Worm (Caenorhabditis elegans) whole organism, midembryonic: ENCODE results near the gene srlf-15.

ENCODE experiments used
- T22C8.4 ChIP-seq: fragments of 200-800 bp; sonication (Bioruptor generic); IDR thresholded peaks from 2 replicates; pipeline ENCODE4 v1.3.6; 2022; ENCODE audit warnings: missing genetic modification characterization, missing compliant biosample characterization
- cog-1 ChIP-seq: sonication (generic microtip); optimal IDR thresholded peaks from 2 replicates; lab custom pipeline; 2016; ENCODE audit warnings: missing genetic modification characterization, missing compliant biosample characterization
- flt-1 ChIP-seq: fragments of 200-800 bp; sonication (Bioruptor generic); IDR thresholded peaks from 2 replicates; pipeline ENCODE4 v1.3.6; 2022; ENCODE audit warnings: missing genetic modification characterization, missing compliant biosample characterization
- klf-2 ChIP-seq: fragments of 200-800 bp; sonication (Bioruptor generic); conservative IDR thresholded peaks from 2 replicates; pipeline ENCODE4 v1.3.6; 2022; ENCODE audit warnings: missing genetic modification reagents, missing genetic modification characterization, missing compliant biosample characterization
- med-1 ChIP-seq: sonication (generic microtip); optimal IDR thresholded peaks from 2 replicates; lab custom pipeline; 2017; ENCODE audit warnings: missing genetic modification characterization, mild to moderate bottlenecking, missing compliant biosample characterization, antibody characterized with exemption, missing genetic modification reagents; ENCODE audit not compliant: insufficient read depth
- ref-1 ChIP-seq: fragments of 200-800 bp; sonication (Bioruptor generic); conservative IDR thresholded peaks from 2 replicates; pipeline ENCODE4 v1.3.6; 2022; ENCODE audit warnings: missing genetic modification reagents, missing genetic modification characterization, missing compliant biosample characterization
- tab-1 ChIP-seq: fragments of 200-800 bp; sonication (Bioruptor generic); IDR thresholded peaks from 2 replicates; pipeline ENCODE4 v1.3.6; 2022; ENCODE audit warnings: missing genetic modification characterization, missing compliant biosample characterization
- ztf-23 ChIP-seq: fragments of 200-800 bp; sonication (Bioruptor generic); IDR thresholded peaks from 2 replicates; pipeline ENCODE4 v1.3.6; 2022; ENCODE audit warnings: missing genetic modification reagents, missing genetic modification characterization, missing compliant biosample characterization
- ztf-29 ChIP-seq: fragments of 200-800 bp; sonication (Bioruptor generic); IDR thresholded peaks from 2 replicates; pipeline ENCODE4 v1.3.6; 2022; ENCODE audit warnings: missing genetic modification reagents, missing genetic modification characterization, missing compliant biosample characterization

srlf-15 gene

DNA sequence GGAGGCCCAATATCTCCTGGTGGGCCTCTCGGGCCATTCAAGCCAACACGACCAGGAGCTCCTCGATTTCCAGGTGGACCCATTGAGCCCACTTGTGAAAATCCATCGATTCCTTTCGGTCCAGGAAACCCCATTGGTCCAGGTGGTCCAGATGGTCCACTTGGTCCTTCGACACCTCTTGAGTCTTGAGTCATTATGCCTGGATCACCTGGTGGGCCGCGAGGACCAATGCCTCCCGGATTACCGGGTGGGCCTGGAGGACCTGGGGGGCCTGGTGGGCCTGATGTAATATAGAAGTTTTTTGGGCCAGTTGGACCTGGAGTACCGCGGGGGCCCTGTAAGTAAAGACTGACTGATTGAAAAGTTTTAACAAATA, 8.3 kb downstream of the srlf-15 start:
- no peak for TF ChIP-seq ref-1 (GFP tag; lab: Robert Waterston, UW)
- no peak for TF ChIP-seq ztf-29 (GFP tag; lab: Robert Waterston, UW)
- no peak for TF ChIP-seq flt-1 (GFP tag; lab: Robert Waterston, UW)
- TF ChIP-seq ztf-23 (GFP tag; lab: Robert Waterston, UW): no peak
- TF ChIP-seq T22C8.4 (GFP tag; lab: Robert Waterston, UW): no peak
- TF ChIP-seq cog-1 (tag; lab: Kevin White, UChicago): no peak
- TF ChIP-seq tab-1 (GFP tag; lab: Robert Waterston, UW): no peak
- no peak for TF ChIP-seq klf-2
- no peak for TF ChIP-seq med-1 (GFP tag; lab: Kevin White, UChicago)

DNA sequence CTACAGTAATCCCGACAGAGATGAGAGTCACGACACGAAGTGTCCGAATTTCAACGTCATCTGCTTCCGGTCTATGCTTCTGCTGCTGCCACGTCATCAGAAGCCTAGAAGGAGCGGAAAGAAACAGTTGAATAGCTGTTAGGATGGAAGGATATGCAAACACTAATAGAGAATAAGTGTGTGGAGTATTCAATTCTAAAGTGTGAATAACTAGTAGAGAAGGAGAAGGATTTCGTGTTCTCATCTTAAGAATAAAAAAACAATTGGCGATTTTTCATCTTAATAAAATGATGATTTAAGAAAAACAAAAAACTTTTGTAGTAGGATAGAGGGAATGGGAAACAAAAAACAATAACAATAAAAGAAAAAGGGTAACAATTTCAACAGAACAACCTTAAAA, 10.0 kb downstream of the srlf-15 start, which contains the start of gene col-83:
Gene col-83 (minus strand): TSS at position 101 of the 400 bp plus-strand sequence.
- TF ChIP-seq klf-2 (no peak), ztf-23 (GFP tag; lab: Robert Waterston, UW) (no peak), cog-1 (tag; lab: Kevin White, UChicago) (no peak), tab-1 (GFP tag; lab: Robert Waterston, UW) (no peak), ztf-29 (GFP tag; lab: Robert Waterston, UW) (no peak), T22C8.4 (GFP tag; lab: Robert Waterston, UW) (no peak)

DNA sequence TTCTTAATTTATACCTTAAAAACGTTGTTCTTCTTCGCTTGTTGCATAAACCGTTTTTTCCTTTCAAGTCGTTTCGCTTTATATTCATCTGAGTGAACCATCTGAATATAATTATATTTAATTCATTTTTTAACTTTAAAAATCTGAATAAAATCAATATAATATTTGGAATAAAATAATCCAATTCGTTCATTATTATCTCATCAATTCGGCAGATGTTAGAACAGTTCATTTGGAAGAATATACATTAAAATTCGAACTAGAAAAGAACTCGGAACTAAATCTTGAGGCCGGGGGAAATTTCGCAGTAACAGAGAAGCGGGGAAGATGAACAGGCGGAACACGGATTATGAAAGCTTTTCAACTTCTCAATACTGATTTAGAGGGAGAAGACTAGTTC, 13.1 kb downstream of the srlf-15 start, which contains the start of gene F33A8.4:
Gene F33A8.4 (minus strand): TSS at position 101 of the 400 bp plus-strand sequence.
- no peak for TF ChIP-seq klf-2
- TF ChIP-seq ztf-29 (GFP tag; lab: Robert Waterston, UW): no peak
- TF ChIP-seq flt-1 (GFP tag; lab: Robert Waterston, UW): no peak
- no peak for TF ChIP-seq cog-1 (tag; lab: Kevin White, UChicago)
- TF ChIP-seq med-1 (GFP tag; lab: Kevin White, UChicago): no peak
- TF ChIP-seq ref-1 (GFP tag; lab: Robert Waterston, UW): no peak
- no peak for TF ChIP-seq T22C8.4 (GFP tag; lab: Robert Waterston, UW)
- no peak for TF ChIP-seq ztf-23 (GFP tag; lab: Robert Waterston, UW)
- no peak for TF ChIP-seq tab-1 (GFP tag; lab: Robert Waterston, UW)

DNA sequence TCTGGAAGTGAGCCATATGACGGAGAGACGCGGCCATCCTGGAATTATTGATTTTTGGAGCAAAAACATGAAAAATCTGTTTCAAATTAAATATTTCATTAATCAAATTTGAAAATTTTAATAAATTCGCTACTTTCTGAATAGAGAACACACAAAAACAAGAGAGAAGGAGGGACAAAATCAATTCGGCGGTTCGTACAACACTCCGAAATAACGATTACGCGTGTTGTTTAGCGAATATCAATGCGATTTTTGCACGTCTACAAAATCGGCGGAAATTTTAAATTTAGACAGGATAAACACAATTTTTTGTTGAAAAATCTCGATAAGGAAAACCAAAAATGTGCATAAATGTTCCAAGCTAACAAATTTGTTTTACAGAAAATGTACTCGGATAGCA, 14.0 kb downstream of the srlf-15 start, which contains the start of the genes sdhd-1 and ilkp-1:
Gene sdhd-1 (minus strand): TSS at position 38 of the 400 bp plus-strand sequence.
Gene ilkp-1 (plus strand): TSS at position 380 of the 400 bp plus-strand sequence.
- no peak for TF ChIP-seq ztf-23 (GFP tag; lab: Robert Waterston, UW)
- TF ChIP-seq cog-1 (tag; lab: Kevin White, UChicago): no peak
- no peak for TF ChIP-seq klf-2

DNA sequence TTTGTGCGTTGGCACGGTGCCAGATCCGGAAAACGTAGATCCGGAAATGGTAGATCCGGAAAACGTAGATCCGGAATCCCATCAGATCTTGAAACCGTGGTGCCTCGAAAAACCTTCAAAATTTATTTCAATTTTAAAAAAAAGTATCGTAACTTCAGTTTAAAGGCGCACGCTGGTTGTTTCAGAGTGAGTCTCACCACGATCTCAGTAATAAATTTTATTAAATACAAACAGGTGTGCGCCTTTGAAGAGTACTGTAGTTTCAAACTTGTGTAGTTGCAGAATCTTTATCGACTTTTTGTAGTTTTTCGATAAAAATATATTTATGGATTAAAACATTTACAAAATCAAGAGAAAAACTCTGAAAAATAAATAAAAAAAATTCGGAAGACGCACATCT, 14.8 kb downstream of the srlf-15 start:
- TF ChIP-seq ref-1 (GFP tag; lab: Robert Waterston, UW) (no peak), ztf-23 (GFP tag; lab: Robert Waterston, UW) (no peak), klf-2 (no peak), T22C8.4 (GFP tag; lab: Robert Waterston, UW) (no peak)

DNA sequence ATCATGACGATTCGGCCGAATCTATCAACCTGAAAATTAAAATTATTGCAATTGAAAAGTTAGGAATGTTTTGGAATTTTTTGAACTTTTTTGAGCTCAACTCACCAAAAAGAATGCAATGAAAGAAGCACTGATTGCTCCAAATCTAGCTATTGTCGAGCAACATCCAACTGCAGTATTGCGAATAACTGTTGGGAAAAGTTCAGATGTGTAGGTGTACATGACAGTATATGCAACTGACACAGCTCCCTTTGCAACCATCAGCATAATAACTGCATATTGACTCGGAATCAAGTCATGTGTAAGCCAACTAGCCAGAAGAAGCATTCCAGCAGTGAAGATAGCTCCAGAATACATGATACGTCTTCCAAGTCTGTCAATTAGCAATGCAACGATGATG, 16.7 kb downstream of the srlf-15 start:
- TF ChIP-seq tab-1 (GFP tag; lab: Robert Waterston, UW) (no peak), flt-1 (GFP tag; lab: Robert Waterston, UW) (no peak), ref-1 (GFP tag; lab: Robert Waterston, UW) (no peak), cog-1 (tag; lab: Kevin White, UChicago) (no peak), T22C8.4 (GFP tag; lab: Robert Waterston, UW) (no peak), ztf-23 (GFP tag; lab: Robert Waterston, UW) (no peak), med-1 (GFP tag; lab: Kevin White, UChicago) (no peak), klf-2 (no peak), ztf-29 (GFP tag; lab: Robert Waterston, UW) (no peak)

DNA sequence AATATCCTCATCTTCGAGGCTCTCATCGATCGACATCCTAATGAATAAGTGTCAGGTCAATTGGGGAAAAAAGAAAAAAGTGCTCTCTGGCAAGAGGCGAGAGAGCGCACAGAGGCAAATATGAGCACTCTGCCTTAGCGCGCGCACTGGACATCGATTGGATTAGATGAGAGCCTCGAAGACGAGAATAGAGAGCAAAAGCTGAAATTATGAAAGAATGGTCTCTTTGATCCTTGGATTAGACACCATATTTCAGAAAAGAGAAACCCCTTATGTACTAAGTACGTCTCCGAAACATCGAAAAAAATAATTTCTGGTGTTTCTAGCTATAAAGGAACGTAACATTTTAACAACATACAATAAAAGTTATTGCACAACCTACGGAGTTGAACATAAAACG, 19.3 kb downstream of the srlf-15 start, which contains the start of gene F45E10.2:
Gene F45E10.2 (minus strand): TSS at position 101 of the 400 bp plus-strand sequence.
- TF ChIP-seq cog-1 (tag; lab: Kevin White, UChicago) (no peak), ztf-23 (GFP tag; lab: Robert Waterston, UW) (no peak), T22C8.4 (GFP tag; lab: Robert Waterston, UW) (0 out of 2 replicates have a peak, but pooled peaks have one; percentile 13), klf-2 (no peak), ztf-29 (GFP tag; lab: Robert Waterston, UW) (no peak), med-1 (GFP tag; lab: Kevin White, UChicago) (no peak)

DNA sequence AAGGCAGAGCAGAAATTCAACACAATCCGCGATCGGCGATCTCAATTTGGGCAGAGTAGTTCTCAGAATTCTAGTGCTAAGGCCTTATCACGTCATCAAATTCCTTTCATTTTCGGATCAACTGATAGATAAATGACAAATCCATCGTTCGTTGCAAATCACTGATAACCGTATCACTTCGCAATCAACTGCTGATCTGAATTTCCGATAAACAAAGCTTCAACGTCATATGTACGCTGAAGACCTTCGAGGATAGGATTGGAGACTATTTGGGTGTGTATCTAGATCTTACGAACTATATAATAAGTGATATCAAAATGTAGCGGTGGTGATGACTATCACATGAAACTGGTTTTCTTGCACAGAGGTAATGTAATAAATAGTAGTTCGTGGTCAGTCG, 21.4 kb downstream of the srlf-15 start:
- TF ChIP-seq T22C8.4 (GFP tag; lab: Robert Waterston, UW): no peak
- TF ChIP-seq ztf-29 (GFP tag; lab: Robert Waterston, UW): no peak
- no peak for TF ChIP-seq flt-1 (GFP tag; lab: Robert Waterston, UW)
- no peak for TF ChIP-seq ref-1 (GFP tag; lab: Robert Waterston, UW)
- no peak for TF ChIP-seq ztf-23 (GFP tag; lab: Robert Waterston, UW)
- TF ChIP-seq cog-1 (tag; lab: Kevin White, UChicago): no peak
- TF ChIP-seq med-1 (GFP tag; lab: Kevin White, UChicago): no peak
- no peak for TF ChIP-seq tab-1 (GFP tag; lab: Robert Waterston, UW)
- no peak for TF ChIP-seq klf-2

DNA sequence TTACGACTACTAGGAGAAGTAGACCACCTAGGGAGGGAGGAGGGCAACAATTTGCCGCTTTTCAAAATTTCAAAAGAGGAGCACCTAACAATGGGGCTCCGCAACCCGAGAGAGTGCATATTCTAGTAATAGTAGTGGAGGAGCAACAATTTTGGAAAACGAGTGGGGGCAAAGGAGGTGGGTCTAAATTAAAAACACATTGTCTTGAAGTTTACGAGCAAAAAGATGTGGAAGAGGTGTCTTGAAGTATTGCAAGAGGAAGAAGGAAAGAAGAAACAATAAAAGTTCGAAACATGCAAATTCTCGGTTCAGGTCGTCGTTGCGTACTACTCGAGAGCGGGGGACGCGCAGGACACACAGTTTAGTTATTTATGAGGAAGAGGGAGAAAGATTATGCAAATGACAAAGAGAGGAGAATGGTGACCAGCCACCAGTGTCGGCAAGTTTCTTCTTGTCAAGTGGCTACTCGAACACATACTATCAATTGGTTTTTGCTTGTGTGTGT, 28.4 kb downstream of the srlf-15 start:
- no peak for TF ChIP-seq ref-1 (GFP tag; lab: Robert Waterston, UW)
- TF ChIP-seq tab-1 (GFP tag; lab: Robert Waterston, UW): no peak
- no peak for TF ChIP-seq klf-2

DNA sequence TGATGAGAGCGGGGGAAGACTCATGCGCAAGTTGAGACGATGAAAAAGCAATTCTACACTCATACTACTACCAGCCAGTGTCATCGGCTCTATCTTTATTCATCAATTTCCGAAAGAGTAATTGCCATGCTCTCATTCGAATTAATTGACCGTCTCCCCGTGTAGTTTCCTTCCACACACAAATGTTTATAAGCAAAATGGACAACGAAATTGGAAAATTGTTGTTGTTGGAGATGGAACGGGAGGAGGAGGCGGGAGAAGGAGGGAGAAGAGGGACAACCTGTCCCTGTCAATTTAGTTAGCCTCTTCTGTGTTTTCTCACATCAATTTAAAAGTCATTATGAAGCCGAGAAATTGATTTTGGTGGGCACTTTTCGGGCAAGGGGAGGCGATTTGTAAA, 36.7 kb downstream of the srlf-15 start:
- TF ChIP-seq T22C8.4 (GFP tag; lab: Robert Waterston, UW): no peak
- TF ChIP-seq cog-1 (tag; lab: Kevin White, UChicago): no peak
- no peak for TF ChIP-seq ztf-29 (GFP tag; lab: Robert Waterston, UW)
- no peak for TF ChIP-seq tab-1 (GFP tag; lab: Robert Waterston, UW)
- no peak for TF ChIP-seq klf-2
- TF ChIP-seq med-1 (GFP tag; lab: Kevin White, UChicago): no peak
- TF ChIP-seq ref-1 (GFP tag; lab: Robert Waterston, UW): no peak
- TF ChIP-seq ztf-23 (GFP tag; lab: Robert Waterston, UW): no peak
- TF ChIP-seq flt-1 (GFP tag; lab: Robert Waterston, UW): no peak
